Fruit fly (Drosophila melanogaster) whole organism, prepupa: ENCODE results near the gene CG13643.

ENCODE experiments used
- Blimp-1 ChIP-seq: fragments of 200-800 bp; sonication (Bioruptor generic); optimal IDR thresholded peaks from 3 replicates; lab custom pipeline; 2017; ENCODE audit warnings: missing biosample characterization, missing genetic modification characterization, mild to moderate bottlenecking, moderate library complexity, missing genetic modification reagents
- CG10669 ChIP-seq: fragments of 200-800 bp; sonication (Bioruptor generic); optimal IDR thresholded peaks from 3 replicates; lab custom pipeline; 2018; ENCODE audit warnings: missing biosample characterization, mild to moderate bottlenecking, missing genetic modification characterization, moderate library complexity
- CG11762 ChIP-seq: fragments of 200-800 bp; sonication (Bioruptor generic); optimal IDR thresholded peaks from 3 replicates; lab custom pipeline; 2016; ENCODE audit warnings: missing biosample characterization, missing genetic modification characterization; ENCODE audit not compliant: insufficient read depth
- CG11902 ChIP-seq: fragments of 200-800 bp; sonication (Bioruptor generic); optimal IDR thresholded peaks from 3 replicates; lab custom pipeline; 2016; ENCODE audit warnings: missing biosample characterization, missing genetic modification characterization
- CG15336 ChIP-seq: fragments of 200-800 bp; sonication (Bioruptor generic); IDR thresholded peaks from 2 replicates; pipeline ENCODE4 v1.3.6; 2022; ENCODE audit warnings: missing biosample characterization, missing genetic modification characterization
- CG1621 ChIP-seq: fragments of 200-800 bp; sonication (Bioruptor generic); optimal IDR thresholded peaks from 3 replicates; lab custom pipeline; 2018; ENCODE audit warnings: missing biosample characterization, mild to moderate bottlenecking, missing genetic modification characterization
- CG16779 ChIP-seq: fragments of 200-800 bp; sonication (Bioruptor generic); optimal IDR thresholded peaks from 3 replicates; lab custom pipeline; 2017; ENCODE audit warnings: missing biosample characterization, mild to moderate bottlenecking, missing genetic modification characterization
- CG3032 ChIP-seq: fragments of 200-800 bp; optimal IDR thresholded peaks from 2 replicates; lab custom pipeline; 2019; ENCODE audit warnings: missing biosample characterization, mild to moderate bottlenecking, missing genetic modification characterization, moderate library complexity
- CG31627 ChIP-seq: fragments of 200-800 bp; sonication (Bioruptor generic); optimal IDR thresholded peaks from 3 replicates; lab custom pipeline; 2016; ENCODE audit warnings: missing biosample characterization, missing genetic modification characterization
- CG32006 ChIP-seq: fragments of 200-800 bp; sonication (Bioruptor generic); optimal IDR thresholded peaks from 3 replicates; lab custom pipeline; 2017; ENCODE audit warnings: missing biosample characterization, mild to moderate bottlenecking, missing genetic modification characterization
- CG34406 ChIP-seq: fragments of 200-800 bp; sonication (Bioruptor generic); optimal IDR thresholded peaks from 3 replicates; lab custom pipeline; 2016; ENCODE audit warnings: missing biosample characterization, missing genetic modification characterization
- CG3919 ChIP-seq: fragments of 200-800 bp; sonication (Bioruptor generic); optimal IDR thresholded peaks from 3 replicates; lab custom pipeline; 2016; ENCODE audit warnings: missing biosample characterization, missing genetic modification characterization
- CG4318 ChIP-seq: fragments of 200-800 bp; sonication (Bioruptor generic); optimal IDR thresholded peaks from 3 replicates; lab custom pipeline; 2017; ENCODE audit warnings: missing biosample characterization, mild to moderate bottlenecking, missing genetic modification characterization
- CG6163 ChIP-seq: fragments of 200-800 bp; sonication (Bioruptor generic); IDR thresholded peaks from 3 replicates; pipeline ENCODE4 v1.3.6; 2022; ENCODE audit warnings: missing biosample characterization, missing genetic modification characterization
- CG6276 ChIP-seq: fragments of 200-800 bp; sonication (Bioruptor generic); optimal IDR thresholded peaks from 2 replicates; lab custom pipeline; 2017; ENCODE audit warnings: missing biosample characterization, mild to moderate bottlenecking, missing genetic modification characterization
- CG6792 ChIP-seq: fragments of 200-800 bp; sonication (Bioruptor generic); optimal IDR thresholded peaks from 3 replicates; lab custom pipeline; 2016; ENCODE audit warnings: missing biosample characterization, missing genetic modification characterization
- CG8119 ChIP-seq: fragments of 200-800 bp; sonication (Bioruptor generic); IDR thresholded peaks from 3 replicates; pipeline ENCODE4 v1.3.6; 2022; ENCODE audit warnings: missing biosample characterization, missing genetic modification characterization
- CG9139 ChIP-seq: fragments of 200-800 bp; sonication (Bioruptor generic); optimal IDR thresholded peaks from 3 replicates; lab custom pipeline; 2017; ENCODE audit warnings: missing biosample characterization, mild to moderate bottlenecking, missing genetic modification characterization
- Eip78C ChIP-seq: fragments of 200-800 bp; sonication (Bioruptor generic); peaks from one replicate; lab custom pipeline; 2016; ENCODE audit warnings: missing biosample characterization, missing genetic modification characterization
- Ets21C ChIP-seq: fragments of 200-800 bp; sonication (Bioruptor generic); optimal IDR thresholded peaks from 3 replicates; lab custom pipeline; 2016; ENCODE audit warnings: missing biosample characterization, missing genetic modification characterization
- Gug ChIP-seq: fragments of 200-800 bp; sonication (Bioruptor generic); IDR thresholded peaks from 2 replicates; pipeline ENCODE4 v1.3.6; 2022; ENCODE audit warnings: missing biosample characterization, missing genetic modification characterization
- Hr38 ChIP-seq: sonication (Bioruptor generic); optimal IDR thresholded peaks from 2 replicates; lab custom pipeline; 2016; ENCODE audit warnings: missing biosample characterization, missing genetic modification characterization
- Hr39 ChIP-seq: fragments of 200-800 bp; sonication (Bioruptor generic); optimal IDR thresholded peaks from 2 replicates; lab custom pipeline; 2016; ENCODE audit warnings: missing biosample characterization, missing genetic modification characterization
- Hr4 ChIP-seq: fragments of 200-800 bp; sonication (Bioruptor generic); optimal IDR thresholded peaks from 3 replicates; lab custom pipeline; 2016; ENCODE audit warnings: missing biosample characterization, missing genetic modification characterization
- Met ChIP-seq: fragments of 200-800 bp; sonication (Bioruptor generic); optimal IDR thresholded peaks from 3 replicates; lab custom pipeline; 2016; ENCODE audit warnings: missing biosample characterization, missing genetic modification characterization
- OdsH ChIP-seq: fragments of 200-800 bp; sonication (Bioruptor generic); optimal IDR thresholded peaks from 3 replicates; lab custom pipeline; 2016; ENCODE audit warnings: missing biosample characterization, missing genetic modification characterization
- Smox ChIP-seq: fragments of 200-800 bp; sonication (Bioruptor generic); optimal IDR thresholded peaks from 3 replicates; lab custom pipeline; 2016; ENCODE audit warnings: missing biosample characterization, missing genetic modification characterization
- Sox102F ChIP-seq: fragments of 200-800 bp; sonication (Bioruptor generic); optimal IDR thresholded peaks from 2 replicates; lab custom pipeline; 2016; ENCODE audit warnings: missing biosample characterization, mild to moderate bottlenecking, missing genetic modification characterization
- Sox14 ChIP-seq: fragments of 200-800 bp; sonication (Bioruptor generic); optimal IDR thresholded peaks from 3 replicates; lab custom pipeline; 2016; ENCODE audit warnings: missing biosample characterization, missing genetic modification characterization
- achi ChIP-seq: fragments of 200-800 bp; sonication (Bioruptor generic); optimal IDR thresholded peaks from 3 replicates; lab custom pipeline; 2016; ENCODE audit warnings: missing biosample characterization, missing genetic modification characterization
- acj6 ChIP-seq: fragments of 200-800 bp; sonication (Bioruptor generic); optimal IDR thresholded peaks from 3 replicates; lab custom pipeline; 2016; ENCODE audit warnings: missing biosample characterization, missing genetic modification characterization
- cyc ChIP-seq: fragments of 200-800 bp; sonication (Bioruptor generic); optimal IDR thresholded peaks from 3 replicates; lab custom pipeline; 2016; ENCODE audit warnings: missing biosample characterization, missing genetic modification characterization
- dac ChIP-seq: fragments of 200-800 bp; sonication (Bioruptor generic); optimal IDR thresholded peaks from 2 replicates; lab custom pipeline; 2017; ENCODE audit warnings: missing biosample characterization, mild to moderate bottlenecking, missing genetic modification characterization
- dsx ChIP-seq: fragments of 200-800 bp; optimal IDR thresholded peaks from 3 replicates; lab custom pipeline; 2019; ENCODE audit warnings: missing biosample characterization, mild to moderate bottlenecking, missing genetic modification characterization, moderate library complexity; ENCODE audit not compliant: poor library complexity, severe bottlenecking
- eg ChIP-seq: fragments of 200-800 bp; sonication (Bioruptor generic); IDR thresholded peaks from 3 replicates; pipeline ENCODE4 v1.3.6; 2022; ENCODE audit warnings: missing biosample characterization, missing genetic modification characterization
- esn ChIP-seq: fragments of 200-800 bp; sonication (Bioruptor generic); optimal IDR thresholded peaks from 2 replicates; lab custom pipeline; 2016; ENCODE audit warnings: missing biosample characterization, mild to moderate bottlenecking, missing genetic modification characterization, moderate library complexity
- fd59A ChIP-seq: fragments of 200-800 bp; sonication (Bioruptor generic); optimal IDR thresholded peaks from 2 replicates; lab custom pipeline; 2017; ENCODE audit warnings: missing biosample characterization, mild to moderate bottlenecking, missing genetic modification characterization, missing genetic modification reagents
- lz ChIP-seq: fragments of 200-800 bp; sonication (Bioruptor generic); optimal IDR thresholded peaks from 3 replicates; lab custom pipeline; 2016; ENCODE audit warnings: missing biosample characterization, missing genetic modification characterization
- pdm3 ChIP-seq: fragments of 200-800 bp; sonication (Bioruptor generic); optimal IDR thresholded peaks from 3 replicates; lab custom pipeline; 2016; ENCODE audit warnings: missing biosample characterization, missing genetic modification characterization
- spab ChIP-seq: fragments of 200-800 bp; sonication (Bioruptor generic); optimal IDR thresholded peaks from 2 replicates; lab custom pipeline; 2017; ENCODE audit warnings: missing biosample characterization, mild to moderate bottlenecking, missing genetic modification characterization, missing genetic modification reagents
- ss ChIP-seq, 2 experiments: fragments of 200-800 bp; sonication (Bioruptor generic); optimal IDR thresholded peaks; 2 replicates in 1 of 2; 3 replicates in 1 of 2; lab custom pipeline; 2017 to 2018; ENCODE audit warnings: mild to moderate bottlenecking in 2 of 2, missing biosample characterization in 2 of 2, missing genetic modification characterization in 2 of 2, moderate library complexity in 1 of 2
- svp ChIP-seq: fragments of 200-800 bp; sonication (Bioruptor generic); peaks from one replicate; lab custom pipeline; 2016; ENCODE audit warnings: missing biosample characterization, missing genetic modification characterization
- topi ChIP-seq: fragments of 200-800 bp; sonication (Bioruptor generic); optimal IDR thresholded peaks from 3 replicates; lab custom pipeline; 2016; ENCODE audit warnings: missing biosample characterization, missing genetic modification characterization
- vri ChIP-seq: fragments of 200-800 bp; sonication (Bioruptor generic); optimal IDR thresholded peaks from 3 replicates; lab custom pipeline; 2016; ENCODE audit warnings: missing biosample characterization, mild to moderate bottlenecking, missing genetic modification characterization

Gene CG13643

DNA sequence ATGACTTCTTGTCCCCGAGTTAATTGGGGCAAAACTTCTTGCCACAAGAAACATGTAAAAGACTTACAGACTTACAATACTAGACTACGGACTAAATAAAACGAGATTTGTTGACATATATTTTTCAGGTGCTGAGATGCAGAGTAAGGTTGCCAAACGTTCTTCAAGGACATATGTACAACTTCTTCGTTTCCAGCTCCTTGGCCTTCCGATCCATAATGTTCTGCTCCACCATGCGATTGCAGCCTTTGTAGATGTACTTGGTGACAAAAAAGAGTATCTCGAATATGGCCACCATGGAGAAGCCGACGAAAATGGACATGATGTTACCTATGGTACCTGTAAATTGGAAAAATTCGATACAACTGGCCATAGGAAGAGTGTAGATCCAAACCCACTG lies 48.3 kb downstream of the CG13643 start, which contains the start of gene CAH4:
Gene CAH4, minus strand, starts transcription at position 101 of the 400 bp plus-strand sequence.
- no peak for TF ChIP-seq CG34406 (GFP tag; lab: Kevin White, UChicago)
- no peak for TF ChIP-seq spab (GFP tag; lab: Kevin White, UChicago)
- no peak for TF ChIP-seq CG8119 (GFP tag; lab: Robert Waterston, UW)
- no peak for TF ChIP-seq Met (GFP tag; lab: Kevin White, UChicago)
- no peak for TF ChIP-seq dsx (GFP tag; lab: Kevin White, UChicago)
- TF ChIP-seq dac, result no peak
- no peak for TF ChIP-seq Blimp-1 (GFP tag; lab: Kevin White, UChicago)
- TF ChIP-seq CG4318 (GFP tag; lab: Kevin White, UChicago), result no peak
- no peak for TF ChIP-seq OdsH (GFP tag; lab: Kevin White, UChicago)
- TF ChIP-seq eg (GFP tag; lab: Robert Waterston, UW), result no peak

DNA sequence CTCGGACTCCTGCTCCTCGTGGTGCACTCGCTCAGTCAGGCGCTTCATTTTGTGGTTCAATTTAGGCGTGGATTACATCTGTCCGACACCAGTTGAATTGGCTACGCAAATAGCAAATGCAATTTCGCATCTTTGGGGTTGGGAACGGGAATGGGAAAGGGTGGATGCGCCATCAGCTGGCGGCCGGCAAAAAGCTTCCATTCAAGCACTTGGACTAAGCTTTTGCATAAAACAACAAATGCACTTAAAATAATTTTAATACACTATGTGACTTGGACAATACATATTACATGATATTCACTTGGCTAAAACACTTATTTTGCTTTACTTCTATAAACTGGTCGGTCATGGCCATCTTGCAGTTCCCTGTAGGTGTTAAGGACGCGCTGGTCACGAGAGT lies 49.7 kb downstream of the CG13643 start, which contains the start of gene HDAC11:
Gene HDAC11, minus strand, starts transcription at position 101 of the 400 bp plus-strand sequence.
- TF ChIP-seq cyc (GFP tag; lab: Kevin White, UChicago) (no peak), dac (no peak), CG1621 (tag; lab: Kevin White, UChicago) (no peak), CG3919 (GFP tag; lab: Kevin White, UChicago) (no peak), CG6276 (GFP tag; lab: Kevin White, UChicago) (no peak)

DNA sequence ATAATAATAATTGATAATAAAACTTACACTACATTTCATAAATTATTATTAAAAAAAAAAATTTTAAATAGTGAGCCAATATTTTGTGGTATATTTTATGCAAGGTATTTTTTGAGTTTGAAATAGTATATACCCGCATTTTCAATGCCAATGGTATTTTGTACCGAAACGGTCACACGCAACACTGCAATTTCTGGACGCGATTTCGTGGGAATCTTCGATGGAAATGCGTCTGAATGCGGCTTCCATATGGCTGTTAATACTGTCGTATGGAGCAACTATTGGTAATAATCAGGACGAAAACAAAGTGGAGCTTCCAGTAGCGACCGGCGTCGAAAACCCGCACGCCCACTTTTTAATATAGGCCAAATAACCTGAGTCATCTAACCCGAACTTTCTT lies 54.4 kb downstream of the CG13643 start, which contains the start of gene Nct:
Gene Nct, plus strand, starts transcription at position 173 of the 400 bp plus-strand sequence.
- peak; percentile 68 for TF ChIP-seq Sox14
- TF ChIP-seq Hr38 (GFP tag; lab: Kevin White, UChicago), result no peak
- TF ChIP-seq CG6163 (GFP tag; lab: Robert Waterston, UW), result no peak

DNA sequence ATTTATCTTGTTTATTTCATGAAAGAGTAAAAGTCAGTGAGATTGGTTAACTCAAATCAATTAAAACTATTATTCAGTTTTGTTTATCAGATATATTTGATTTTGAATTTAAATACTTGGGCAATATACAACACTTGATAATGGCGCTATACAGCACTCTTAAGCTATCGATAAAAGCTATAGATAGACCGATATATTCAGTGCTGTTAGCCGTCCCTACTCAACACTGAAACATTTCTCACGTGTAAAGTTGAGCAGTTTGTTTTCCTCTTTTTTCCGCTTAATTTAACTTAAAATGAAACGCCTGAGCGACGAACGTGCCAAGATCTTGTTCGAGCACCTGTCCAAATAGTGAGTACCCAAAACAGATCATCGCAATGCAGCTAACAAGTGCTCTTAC lies 55.4 kb downstream of the CG13643 start, which contains the start of gene CG7006:
Gene CG7006, plus strand, starts transcription at position 208 of the 400 bp plus-strand sequence.
- TF ChIP-seq Hr4, result no peak
- TF ChIP-seq CG6792 (GFP tag; lab: Kevin White, UChicago), result no peak
- peak; percentile 48 for TF ChIP-seq CG11902 (GFP tag; lab: Kevin White, UChicago)
- TF ChIP-seq Ets21C, result peak; percentile 39
- no peak for TF ChIP-seq CG34406 (GFP tag; lab: Kevin White, UChicago)
- TF ChIP-seq acj6, result peak; percentile 41
- no peak for TF ChIP-seq eg (GFP tag; lab: Robert Waterston, UW)
- TF ChIP-seq Sox14, result peak; percentile 39
- TF ChIP-seq dsx (GFP tag; lab: Kevin White, UChicago), result no peak
- no peak for TF ChIP-seq ss (GFP tag; optimal IDR thresholded peaks at IDR 0.05; lab: Kevin White, UChicago)
- peak; percentile 70 for TF ChIP-seq lz (GFP tag; lab: Kevin White, UChicago)
- no peak for TF ChIP-seq OdsH (GFP tag; lab: Kevin White, UChicago)
- TF ChIP-seq CG3032 (tag; lab: Kevin White, UChicago), result no peak
- TF ChIP-seq Smox, result no peak
- TF ChIP-seq achi (GFP tag; lab: Kevin White, UChicago), result no peak
- TF ChIP-seq CG16779 (tag; lab: Kevin White, UChicago), result no peak
- no peak for TF ChIP-seq CG15336 (GFP tag; lab: Robert Waterston, UW)
- TF ChIP-seq Eip78C (GFP tag; lab: Kevin White, UChicago), result peak; percentile 77
- peak; percentile 79 for TF ChIP-seq CG31627 (GFP tag; lab: Kevin White, UChicago)
- no peak for TF ChIP-seq CG32006 (GFP tag; lab: Kevin White, UChicago)
- TF ChIP-seq pdm3 (GFP tag; lab: Kevin White, UChicago), result no peak
- no peak for TF ChIP-seq CG11762 (GFP tag; lab: Kevin White, UChicago)
- no peak for TF ChIP-seq Gug (GFP tag; lab: Robert Waterston, UW)
- TF ChIP-seq topi, result peak; percentile 66
- TF ChIP-seq fd59A (GFP tag; lab: Kevin White, UChicago), result no peak
- no peak for TF ChIP-seq spab (GFP tag; lab: Kevin White, UChicago)
- no peak for TF ChIP-seq dac
- no peak for TF ChIP-seq Met (GFP tag; lab: Kevin White, UChicago)
- TF ChIP-seq CG1621 (tag; lab: Kevin White, UChicago), result no peak
- peak; percentile 63 for TF ChIP-seq Hr39 (GFP tag; lab: Kevin White, UChicago)
- no peak for TF ChIP-seq CG8119 (GFP tag; lab: Robert Waterston, UW)
- TF ChIP-seq Blimp-1 (GFP tag; lab: Kevin White, UChicago), result no peak
- peak; percentile 68 for TF ChIP-seq esn (GFP tag; lab: Kevin White, UChicago)
- TF ChIP-seq vri (GFP tag; lab: Kevin White, UChicago), result no peak
- no peak for TF ChIP-seq Sox102F
- TF ChIP-seq CG9139 (GFP tag; lab: Kevin White, UChicago), result no peak
- TF ChIP-seq CG10669 (GFP tag; lab: Kevin White, UChicago), result no peak
- TF ChIP-seq svp (GFP tag; lab: Kevin White, UChicago), result no peak
